Worm (Caenorhabditis elegans) whole organism, midembryonic: Measurements from ENCODE around the gene srh-301.

ENCODE experiments used
- T22C8.4 ChIP-seq: fragments of 200-800 bp; sonication (Bioruptor generic); IDR thresholded peaks from 2 replicates; pipeline ENCODE4 v1.3.6; 2022; ENCODE audit warnings: missing genetic modification characterization, missing compliant biosample characterization
- flt-1 ChIP-seq: fragments of 200-800 bp; sonication (Bioruptor generic); IDR thresholded peaks from 2 replicates; pipeline ENCODE4 v1.3.6; 2022; ENCODE audit warnings: missing genetic modification characterization, missing compliant biosample characterization
- med-1 ChIP-seq: sonication (generic microtip); optimal IDR thresholded peaks from 2 replicates; lab custom pipeline; 2017; ENCODE audit warnings: missing genetic modification characterization, mild to moderate bottlenecking, missing compliant biosample characterization, antibody characterized with exemption, missing genetic modification reagents; ENCODE audit not compliant: insufficient read depth
- ref-1 ChIP-seq: fragments of 200-800 bp; sonication (Bioruptor generic); conservative IDR thresholded peaks from 2 replicates; pipeline ENCODE4 v1.3.6; 2022; ENCODE audit warnings: missing genetic modification reagents, missing genetic modification characterization, missing compliant biosample characterization
- ztf-29 ChIP-seq: fragments of 200-800 bp; sonication (Bioruptor generic); IDR thresholded peaks from 2 replicates; pipeline ENCODE4 v1.3.6; 2022; ENCODE audit warnings: missing genetic modification reagents, missing genetic modification characterization, missing compliant biosample characterization

- TF ChIP-seq ref-1 (GFP tag; lab: Robert Waterston, UW) (no peak), T22C8.4 (GFP tag; lab: Robert Waterston, UW) (no peak), ztf-29 (GFP tag; lab: Robert Waterston, UW) (no peak), flt-1 (GFP tag; lab: Robert Waterston, UW) (no peak), med-1 (no peak)
Observed at ce11 chrV:17783542-17783941, 41.2 kb upstream of the srh-301 start, which contains the start of gene srab-12.
